Comparison of ENCODE assay signal across 5 fruit fly cellular contexts in the genomic region with DNA sequence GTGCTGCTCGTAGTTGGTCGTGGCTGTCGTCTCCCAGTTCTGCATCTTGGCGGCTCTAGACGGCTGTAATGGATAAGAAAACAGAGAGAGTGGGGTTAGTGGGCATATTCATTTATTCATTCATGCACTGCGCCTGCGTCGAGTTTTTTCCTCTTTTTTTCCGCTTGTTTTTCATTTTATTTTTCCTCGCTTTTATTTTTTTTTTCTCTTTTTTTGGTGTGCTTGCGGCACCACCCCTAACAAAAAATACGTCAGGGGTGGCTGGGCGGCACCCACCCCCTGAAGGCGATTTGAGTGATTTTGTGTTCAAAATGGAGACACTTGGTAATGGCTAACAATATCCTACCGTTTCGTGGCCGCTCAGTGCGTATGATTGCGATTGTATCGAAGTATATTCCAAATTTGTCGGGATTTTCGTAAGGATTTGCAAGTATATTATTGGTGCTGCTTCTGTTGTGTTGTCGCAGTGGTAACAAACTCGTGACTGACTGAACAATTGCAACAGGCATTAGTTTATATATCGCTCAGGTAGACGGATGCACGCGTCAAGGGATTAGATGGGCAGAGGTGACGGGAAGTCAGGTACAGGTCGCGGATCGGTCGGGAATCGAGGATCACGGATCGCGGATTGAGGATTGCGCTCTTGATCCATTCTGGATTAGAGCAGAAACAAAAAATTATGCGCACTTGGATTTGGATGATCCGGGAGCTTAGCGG.
TF ChIP-seq lines count a peak whose summit lies in the region.

No protein-coding gene starts in this region.

- TF ChIP-seq CTCF in whole organism, embryonic (GFP tag; optimal IDR thresholded peaks at IDR 0.05; lab: Kevin White, UChicago), result no peak

TF ChIP-seq in whole organism, adult, 20 proteins besides CTCF, POLR2A, EP300 and RAD21:
- TF ChIP-seq ovo (GFP tag; optimal IDR thresholded peaks at IDR 0.05; lab: Kevin White, UChicago) (no peak), toe (GFP tag; optimal IDR thresholded peaks at IDR 0.05; lab: Kevin White, UChicago) (peak; percentile 68), CG14711 (tag; optimal IDR thresholded peaks at IDR 0.05; lab: Kevin White, UChicago) (no peak), cnc (optimal IDR thresholded peaks at IDR 0.05; lab: Kevin White, UChicago) (no peak), CG12768 (GFP tag; optimal IDR thresholded peaks at IDR 0.05; lab: Kevin White, UChicago) (peak; percentile 74), CG7045 (GFP tag; optimal IDR thresholded peaks at IDR 0.05; lab: Kevin White, UChicago) (peak; percentile 89), CG33017 (tag; optimal IDR thresholded peaks at IDR 0.05; lab: Kevin White, UChicago) (peak; percentile 86), pad (GFP tag; optimal IDR thresholded peaks at IDR 0.05; lab: Kevin White, UChicago) (no peak), CG7101 (tag; optimal IDR thresholded peaks at IDR 0.05; lab: Kevin White, UChicago) (no peak), CG11617 (GFP tag; optimal IDR thresholded peaks at IDR 0.05; lab: Kevin White, UChicago) (no peak), CG5204 (GFP tag; optimal IDR thresholded peaks at IDR 0.05; lab: Kevin White, UChicago) (peak; percentile 66), kay (GFP tag; lab: Kevin White, UChicago; ENCODE audit: borderline replicate concordance) (no peak), CG1620 (GFP tag; optimal IDR thresholded peaks at IDR 0.05; lab: Kevin White, UChicago) (no peak), Hr96 (GFP tag; optimal IDR thresholded peaks at IDR 0.05; lab: Kevin White, UChicago) (peak; percentile 54)

TF ChIP-seq in whole organism, embryonic, 481 proteins besides CTCF, POLR2A, EP300 and RAD21 (continues in another document):
- TF ChIP-seq grn (GFP tag; optimal IDR thresholded peaks at IDR 0.05; lab: Kevin White, UChicago), result no peak
- no peak for TF ChIP-seq CG7271 (tag; optimal IDR thresholded peaks at IDR 0.05; lab: Kevin White, UChicago)
- TF ChIP-seq CG17359 (tag; optimal IDR thresholded peaks at IDR 0.05; lab: Kevin White, UChicago), result peak; percentile 84
- no peak for TF ChIP-seq fd64A (GFP tag; optimal IDR thresholded peaks at IDR 0.05; lab: Kevin White, UChicago)
- no peak for TF ChIP-seq abd-A (tag; optimal IDR thresholded peaks at IDR 0.05; lab: Kevin White, UChicago)
- TF ChIP-seq CG10565 (GFP tag; optimal IDR thresholded peaks at IDR 0.05; lab: Kevin White, UChicago), result no peak
- no peak for TF ChIP-seq slbo (GFP tag; IDR thresholded peaks at IDR 0.05; lab: Robert Waterston, UW)
- TF ChIP-seq so (GFP tag; IDR thresholded peaks at IDR 0.05; lab: Robert Waterston, UW), result peak; percentile 67; the same call in 1 of the 3 replicates
- no peak for TF ChIP-seq CG7372 (GFP tag; IDR thresholded peaks at IDR 0.05; lab: Robert Waterston, UW)
- TF ChIP-seq Oaz (GFP tag; IDR thresholded peaks at IDR 0.05; lab: Robert Waterston, UW), result 0 out of 2 replicates have a peak, but pooled peaks have one; percentile 18
- no peak for TF ChIP-seq Atf3 (GFP tag; optimal IDR thresholded peaks at IDR 0.05; lab: Kevin White, UChicago)
- TF ChIP-seq CG31365 (tag; optimal IDR thresholded peaks at IDR 0.05; lab: Kevin White, UChicago), result no peak
- TF ChIP-seq ttk (GFP tag; IDR thresholded peaks at IDR 0.05; lab: Robert Waterston, UW), result no peak
- TF ChIP-seq CG4730 (GFP tag; IDR thresholded peaks at IDR 0.05; lab: Robert Waterston, UW), result no peak
- no peak for TF ChIP-seq CG13894 (tag; optimal IDR thresholded peaks at IDR 0.05; lab: Kevin White, UChicago)
- no peak for TF ChIP-seq insv (GFP tag; optimal IDR thresholded peaks at IDR 0.05; lab: Kevin White, UChicago)
- TF ChIP-seq hbn (GFP tag; IDR thresholded peaks at IDR 0.05; lab: Robert Waterston, UW; ENCODE audit: partially characterized antibody), result no peak
- no peak for TF ChIP-seq unpg (GFP tag; optimal IDR thresholded peaks at IDR 0.05; lab: Kevin White, UChicago)

TF ChIP-seq in whole organism, prepupa, 60 proteins besides CTCF, POLR2A, EP300 and RAD21 (continues in another document):
- peak; percentile 62 for TF ChIP-seq dac (GFP tag; optimal IDR thresholded peaks at IDR 0.05; lab: Kevin White, UChicago)
- TF ChIP-seq lz (GFP tag; optimal IDR thresholded peaks at IDR 0.05; lab: Kevin White, UChicago), result no peak
- TF ChIP-seq Hr4 (GFP tag; optimal IDR thresholded peaks at IDR 0.05; lab: Kevin White, UChicago), result peak; percentile 65
- TF ChIP-seq spab (GFP tag; optimal IDR thresholded peaks at IDR 0.05; lab: Kevin White, UChicago), result peak; percentile 88
- peak; percentile 52 for TF ChIP-seq Met (GFP tag; optimal IDR thresholded peaks at IDR 0.05; lab: Kevin White, UChicago)
- no peak for TF ChIP-seq esn (GFP tag; optimal IDR thresholded peaks at IDR 0.05; lab: Kevin White, UChicago)
- no peak for TF ChIP-seq dsx (GFP tag; optimal IDR thresholded peaks at IDR 0.05; lab: Kevin White, UChicago; ENCODE audit: poor library complexity, severe bottlenecking)
- TF ChIP-seq CG32006 (GFP tag; optimal IDR thresholded peaks at IDR 0.05; lab: Kevin White, UChicago), result peak; percentile 69
- TF ChIP-seq Blimp-1 (GFP tag; optimal IDR thresholded peaks at IDR 0.05; lab: Kevin White, UChicago), result no peak
- peak; percentile 79 for TF ChIP-seq achi (GFP tag; optimal IDR thresholded peaks at IDR 0.05; lab: Kevin White, UChicago)
- TF ChIP-seq CG3032 (tag; optimal IDR thresholded peaks at IDR 0.05; lab: Kevin White, UChicago), result peak; percentile 75
- peak; percentile 95 for TF ChIP-seq CG6276 (GFP tag; optimal IDR thresholded peaks at IDR 0.05; lab: Kevin White, UChicago)
- peak; percentile 64 for TF ChIP-seq OdsH (GFP tag; optimal IDR thresholded peaks at IDR 0.05; lab: Kevin White, UChicago)
- no peak for TF ChIP-seq cyc (GFP tag; optimal IDR thresholded peaks at IDR 0.05; lab: Kevin White, UChicago)
- TF ChIP-seq Eip75B (GFP tag; optimal IDR thresholded peaks at IDR 0.05; lab: Kevin White, UChicago), result peak; percentile 55
- TF ChIP-seq ss (GFP tag; optimal IDR thresholded peaks at IDR 0.05; lab: Kevin White, UChicago), result peak; percentile 91 to 94
- peak; percentile 84 for TF ChIP-seq CG7368 (GFP tag; optimal IDR thresholded peaks at IDR 0.05; lab: Kevin White, UChicago)
- TF ChIP-seq topi (GFP tag; optimal IDR thresholded peaks at IDR 0.05; lab: Kevin White, UChicago), result peak; percentile 32

TF ChIP-seq in whole organism, pupa, 21 proteins besides CTCF, POLR2A, EP300 and RAD21 (continues in another document):
- no peak for TF ChIP-seq Snoo (tag; optimal IDR thresholded peaks at IDR 0.05; lab: Kevin White, UChicago)
- TF ChIP-seq EcR (GFP tag; optimal IDR thresholded peaks at IDR 0.05; lab: Kevin White, UChicago), result no peak
- no peak for TF ChIP-seq CG8301 (tag; optimal IDR thresholded peaks at IDR 0.05; lab: Kevin White, UChicago)
- TF ChIP-seq CG13204 (GFP tag; optimal IDR thresholded peaks at IDR 0.05; lab: Kevin White, UChicago), result peak; percentile 86
- TF ChIP-seq CG9948 (tag; optimal IDR thresholded peaks at IDR 0.05; lab: Kevin White, UChicago), result no peak
- no peak for TF ChIP-seq CG17806 (tag; optimal IDR thresholded peaks at IDR 0.05; lab: Kevin White, UChicago)
- TF ChIP-seq Ets98B (GFP tag; IDR thresholded peaks at IDR 0.05; lab: Robert Waterston, UW), result peak; percentile 96
- peak; percentile 79 for TF ChIP-seq CG15710 (tag; optimal IDR thresholded peaks at IDR 0.05; lab: Kevin White, UChicago)
- TF ChIP-seq CG8159 (tag; optimal IDR thresholded peaks at IDR 0.05; lab: Kevin White, UChicago), result peak; percentile 85
- TF ChIP-seq CG32121 (GFP tag; IDR thresholded peaks at IDR 0.05; lab: Robert Waterston, UW), result peak; percentile 94; the same call in 1 of the 2 replicates
- TF ChIP-seq CG12605 (GFP tag; IDR thresholded peaks at IDR 0.05; lab: Robert Waterston, UW), result peak; percentile 99
- TF ChIP-seq CG4496 (GFP tag; IDR thresholded peaks at IDR 0.05; lab: Robert Waterston, UW), result peak; percentile 99; the same call in 2 of the 3 replicates
- peak; percentile 94 for TF ChIP-seq gl (tag; optimal IDR thresholded peaks at IDR 0.05; lab: Kevin White, UChicago)
- peak; percentile 83 for TF ChIP-seq CG14655 (GFP tag; optimal IDR thresholded peaks at IDR 0.05; lab: Kevin White, UChicago)
- peak; percentile 84 for TF ChIP-seq rn (GFP tag; IDR thresholded peaks at IDR 0.05; lab: Robert Waterston, UW)
- peak; percentile 84 for TF ChIP-seq CG34367 (tag; optimal IDR thresholded peaks at IDR 0.05; lab: Kevin White, UChicago)
- peak; percentile 92 for TF ChIP-seq Pif1A (GFP tag; optimal IDR thresholded peaks at IDR 0.05; lab: Kevin White, UChicago)
- TF ChIP-seq D1 (tag; optimal IDR thresholded peaks at IDR 0.05; lab: Kevin White, UChicago), result no peak
- TF ChIP-seq fd96Ca (GFP tag; IDR thresholded peaks at IDR 0.05; lab: Robert Waterston, UW), result peak; percentile 94

TF ChIP-seq in whole organism, wandering third instar larva, 38 proteins besides CTCF, POLR2A, EP300 and RAD21:
- TF ChIP-seq CrebA (GFP tag; optimal IDR thresholded peaks at IDR 0.05; lab: Kevin White, UChicago; ENCODE audit: borderline replicate concordance) (peak; percentile 39), Sp1 (GFP tag; optimal IDR thresholded peaks at IDR 0.05; lab: Kevin White, UChicago) (peak; percentile 79), Vsx2 (GFP tag; optimal IDR thresholded peaks at IDR 0.05; lab: Kevin White, UChicago; ENCODE audit: partially characterized antibody) (no peak), Myc (optimal IDR thresholded peaks at IDR 0.05; lab: Kevin White, UChicago) (no peak)
